Worm (Caenorhabditis elegans) whole organism, L3 larva: ENCODE results near the gene K03B8.8.
"Not testable (repeated sequence)": the region's sequence is repeated elsewhere in the genome, so short reads cannot be mapped to it uniquely, and the experiment has no call there.

ENCODE experiments used
- ceh-9 ChIP-seq: sonication (generic microtip); optimal IDR thresholded peaks from 2 replicates; lab custom pipeline; 2018; ENCODE audit warnings: missing biosample characterization, missing genetic modification characterization
- fkh-10 ChIP-seq: sonication (generic microtip); optimal IDR thresholded peaks from 2 replicates; lab custom pipeline; 2017; ENCODE audit warnings: missing biosample characterization, missing genetic modification reagents, missing genetic modification characterization
- nhr-77 ChIP-seq: fragments of 150-350 bp; optimal IDR thresholded peaks from 2 replicates; lab custom pipeline; 2014; ENCODE audit warnings: missing biosample characterization, missing genetic modification characterization
- unc-62 ChIP-seq: fragments of 150-350 bp; sonication (generic microtip); optimal IDR thresholded peaks from 4 replicates; lab custom pipeline; 2014; ENCODE audit warnings: missing biosample characterization, missing genetic modification reagents, missing genetic modification characterization

- TF ChIP-seq ceh-9; nhr-77 (tag; lab: Kevin White, UChicago); fkh-10 (GFP tag; lab: Kevin White, UChicago); unc-62 (GFP tag; lab: Kevin White, UChicago): not testable (repeated sequence)
These were observed 14.7 kb downstream of the K03B8.8 start, which contains the start of gene nas-18 for ce11 chrV:11396134-11396533.
